Worm (Caenorhabditis elegans): ENCODE measurements around the gene lgc-1.

DNA sequence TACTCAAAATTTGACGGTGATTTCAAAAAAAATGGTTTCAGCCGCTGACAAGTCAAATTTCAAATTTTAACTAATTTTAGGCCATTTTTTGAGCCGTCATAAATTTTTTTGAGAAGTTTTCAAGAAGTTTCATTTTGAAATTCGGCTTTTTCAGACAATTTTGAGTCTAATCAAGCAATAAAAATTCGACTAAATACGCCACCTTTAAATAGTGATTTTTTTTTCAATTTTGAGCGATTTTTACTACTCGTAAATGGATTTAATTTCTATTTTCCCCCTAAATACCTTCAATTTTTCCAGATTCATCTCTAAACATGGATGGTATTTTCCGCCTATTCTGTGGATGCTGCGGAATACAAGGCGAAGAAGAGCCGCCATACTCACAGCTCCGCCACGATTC is 9.4 kb downstream of the lgc-1 start, which contains the start of gene Y45G5AL.1:
- TF ChIP-seq Y22D7AL.16 (tag; optimal IDR thresholded peaks at IDR 0.05) (no peak), mec-3 (tag; optimal IDR thresholded peaks at IDR 0.05; ENCODE audit: borderline replicate concordance) (no peak), pqm-1 (tag; optimal IDR thresholded peaks at IDR 0.05) (no peak), ceh-30 (tag; optimal IDR thresholded peaks at IDR 0.05) (no peak), ama-1 (optimal IDR thresholded peaks at IDR 0.05) (no peak), C08G9.2 (tag; optimal IDR thresholded peaks at IDR 0.05) (no peak), ceh-2 (tag; optimal IDR thresholded peaks at IDR 0.05) (no peak), zip-5 (tag; optimal IDR thresholded peaks at IDR 0.05) (no peak)

Data from whole organism, late embryonic.